Fruit fly (Drosophila melanogaster): ENCODE measurements around the gene CG43783.

The CG43783 gene

DNA sequence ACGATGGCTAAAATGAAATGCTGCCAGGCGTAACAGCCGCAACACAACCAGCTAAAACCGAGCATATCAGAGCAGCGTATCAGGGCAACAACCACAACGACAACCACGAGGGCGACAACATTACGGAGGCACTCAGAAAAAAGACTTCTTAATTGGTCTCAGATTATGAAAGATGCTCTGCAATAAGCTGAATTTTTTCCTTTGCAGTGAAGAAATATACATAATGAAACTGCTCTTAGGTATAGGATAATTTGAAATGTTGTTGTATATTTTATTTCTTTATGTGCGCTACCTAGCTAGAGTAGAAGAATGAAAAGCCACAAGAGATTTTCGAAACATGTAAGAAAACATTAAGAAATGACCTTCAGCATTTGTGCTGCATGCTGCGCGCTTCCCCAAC, 24.5 kb downstream of the CG43783 start (continued):
- TF ChIP-seq ara (GFP tag; IDR thresholded peaks at IDR 0.05), result no peak
- no peak for TF ChIP-seq CG2116 (GFP tag; optimal IDR thresholded peaks at IDR 0.05)
- TF ChIP-seq Hr51 (GFP tag; optimal IDR thresholded peaks at IDR 0.05), result peak in 1 of 2 experiments; percentile 44
- no peak for TF ChIP-seq TFAM (GFP tag; optimal IDR thresholded peaks at IDR 0.05)
- peak; percentile 32 for TF ChIP-seq CG18599 (GFP tag; optimal IDR thresholded peaks at IDR 0.05)
- peak; percentile 56; the same call in 1 of the 3 replicates for TF ChIP-seq dysf (GFP tag; IDR thresholded peaks at IDR 0.05)
- no peak for TF ChIP-seq CG34422 (GFP tag; IDR thresholded peaks at IDR 0.05)
- TF ChIP-seq Dip3 (GFP tag; optimal IDR thresholded peaks at IDR 0.05), result no peak
- no peak for TF ChIP-seq CG3726 (GFP tag; IDR thresholded peaks at IDR 0.05)
- no peak for TF ChIP-seq repo (GFP tag; optimal IDR thresholded peaks at IDR 0.05)
- TF ChIP-seq bab2 (GFP tag; optimal IDR thresholded peaks at IDR 0.05), result no peak
- TF ChIP-seq BtbVII (GFP tag; optimal IDR thresholded peaks at IDR 0.05), result no peak
- TF ChIP-seq CG11696 (GFP tag; IDR thresholded peaks at IDR 0.05), result 0 out of 2 replicates have a peak, but pooled peaks have one; percentile 24
- TF ChIP-seq CG14710 (tag; optimal IDR thresholded peaks at IDR 0.05), result no peak
- TF ChIP-seq Vsx1 (GFP tag; optimal IDR thresholded peaks at IDR 0.05), result no peak
- TF ChIP-seq cas (GFP tag; IDR thresholded peaks at IDR 0.05), result no peak
- TF ChIP-seq Eip74EF (GFP tag; optimal IDR thresholded peaks at IDR 0.05), result no peak
- no peak for TF ChIP-seq zfh2 (GFP tag; optimal IDR thresholded peaks at IDR 0.05)
- no peak for TF ChIP-seq al (GFP tag; IDR thresholded peaks at IDR 0.05)
- TF ChIP-seq NK7.1 (GFP tag; optimal IDR thresholded peaks at IDR 0.05), result no peak
- TF ChIP-seq CG31441 (GFP tag; IDR thresholded peaks at IDR 0.05), result peak; percentile 17; the same call in 1 of the 2 replicates
- TF ChIP-seq peb (GFP tag; IDR thresholded peaks at IDR 0.05), result no peak
- no peak for TF ChIP-seq CG11456 (GFP tag; IDR thresholded peaks at IDR 0.05)
- TF ChIP-seq sob (GFP tag; IDR thresholded peaks at IDR 0.05), result no peak
- TF ChIP-seq tgo (GFP tag; IDR thresholded peaks at IDR 0.05), result no peak; the same call in 2 of the 3 replicates
- no peak for TF ChIP-seq CG2712 (tag; optimal IDR thresholded peaks at IDR 0.05)
- peak; percentile 11; the same call in 1 of the 3 replicates for TF ChIP-seq CG14050 (GFP tag; IDR thresholded peaks at IDR 0.05)
- no peak for TF ChIP-seq Sox100B (GFP tag; optimal IDR thresholded peaks at IDR 0.05)
- no peak for TF ChIP-seq dpn (GFP tag; optimal IDR thresholded peaks at IDR 0.05)
- peak; percentile 14 for TF ChIP-seq CG18262 (tag; optimal IDR thresholded peaks at IDR 0.05)
- no peak for TF ChIP-seq B-H1 (GFP tag; IDR thresholded peaks at IDR 0.05)
- TF ChIP-seq CG18619 (GFP tag; optimal IDR thresholded peaks at IDR 0.05), result no peak
- TF ChIP-seq CG5953 (GFP tag; IDR thresholded peaks at IDR 0.05), result no peak
- TF ChIP-seq CG10209 (GFP tag; optimal IDR thresholded peaks at IDR 0.05), result no peak
- no peak for TF ChIP-seq az2 (GFP tag; optimal IDR thresholded peaks at IDR 0.05)
- no peak for TF ChIP-seq slbo (GFP tag; IDR thresholded peaks at IDR 0.05)
- peak; percentile 23 for TF ChIP-seq Oli (tag; optimal IDR thresholded peaks at IDR 0.05)
- 0 out of 3 replicates have a peak, but pooled peaks have one; percentile 17 for TF ChIP-seq CG17361 (GFP tag; IDR thresholded peaks at IDR 0.05)
- no peak for TF ChIP-seq abd-A (tag; optimal IDR thresholded peaks at IDR 0.05)
- no peak for TF ChIP-seq CG9932 (GFP tag; IDR thresholded peaks at IDR 0.05)
- no peak for TF ChIP-seq luna (GFP tag; optimal IDR thresholded peaks at IDR 0.05)
- TF ChIP-seq CG14441 (GFP tag; IDR thresholded peaks at IDR 0.05), result peak; percentile 40; the same call in 1 of the 2 replicates
- TF ChIP-seq corto (GFP tag; optimal IDR thresholded peaks at IDR 0.05), result no peak
- TF ChIP-seq Dip2 (GFP tag; IDR thresholded peaks at IDR 0.05), result no peak
- TF ChIP-seq CG11695 (GFP tag; IDR thresholded peaks at IDR 0.05), result 0 out of 3 replicates have a peak, but pooled peaks have one; percentile 35
- no peak for TF ChIP-seq Trl (optimal IDR thresholded peaks at IDR 0.05)
- TF ChIP-seq Trl (GFP tag; optimal IDR thresholded peaks at IDR 0.05), result no peak

Measured in whole organism, embryonic.